Worm (Caenorhabditis elegans): ENCODE measurements around the gene szy-4.

- TF ChIP-seq ceh-82 (tag; optimal IDR thresholded peaks at IDR 0.05) (no peak), nhr-10 (tag; optimal IDR thresholded peaks at IDR 0.05) (no peak)
These were observed 7.2 kb upstream of the szy-4 start, which contains the start of gene fkh-8 for ce11 chrII:6191293-6191692.
